Worm (Caenorhabditis elegans) whole organism, late embryonic: ENCODE data around the gene C33D3.5.

ENCODE experiments used
- ama-1 ChIP-seq: fragments of 150-350 bp; optimal IDR thresholded peaks from 2 replicates; lab custom pipeline; 2014
- ceh-6 ChIP-seq: fragments of 200-800 bp; sonication (Bioruptor generic); optimal IDR thresholded peaks from 2 replicates; lab custom pipeline; 2018; ENCODE audit warnings: mild to moderate bottlenecking, missing genetic modification characterization, missing compliant biosample characterization
- eyg-1 ChIP-seq: sonication (generic microtip); optimal IDR thresholded peaks from 2 replicates; lab custom pipeline; 2016; ENCODE audit warnings: missing genotype, missing genetic modification characterization, missing compliant biosample characterization
- lin-11 ChIP-seq: fragments of 200-800 bp; sonication (Bioruptor generic); optimal IDR thresholded peaks from 2 replicates; lab custom pipeline; 2018; ENCODE audit warnings: mild to moderate bottlenecking, missing genetic modification characterization, missing compliant biosample characterization
- nhr-11 ChIP-seq: fragments of 150-350 bp; optimal IDR thresholded peaks from 2 replicates; lab custom pipeline; 2014; ENCODE audit warnings: missing biosample characterization, missing genetic modification characterization
- pha-2 ChIP-seq: sonication (generic microtip); optimal IDR thresholded peaks from 2 replicates; lab custom pipeline; 2017; ENCODE audit warnings: mild to moderate bottlenecking, missing genetic modification characterization, missing compliant biosample characterization
- pqm-1 ChIP-seq: sonication (generic microtip); optimal IDR thresholded peaks from 2 replicates; lab custom pipeline; 2016; ENCODE audit warnings: missing genetic modification characterization, missing compliant biosample characterization
- ttx-3 ChIP-seq: sonication (generic microtip); optimal IDR thresholded peaks from 2 replicates; lab custom pipeline; 2016; ENCODE audit warnings: missing genetic modification reagents, missing genetic modification characterization, missing compliant biosample characterization
- unc-86 ChIP-seq: sonication (generic microtip); optimal IDR thresholded peaks from 2 replicates; lab custom pipeline; 2016; ENCODE audit warnings: missing genetic modification characterization, missing compliant biosample characterization
- zip-5 ChIP-seq: sonication (generic microtip); optimal IDR thresholded peaks from 2 replicates; lab custom pipeline; 2016; ENCODE audit warnings: missing genetic modification characterization, missing compliant biosample characterization

- TF ChIP-seq ama-1 (no peak), ttx-3 (no peak), ceh-6 (GFP tag; lab: Kevin White, UChicago) (no peak), nhr-11 (tag; lab: Kevin White, UChicago) (no peak), pqm-1 (tag; lab: Kevin White, UChicago) (no peak), pha-2 (tag; lab: Kevin White, UChicago) (no peak), lin-11 (no peak), zip-5 (no peak), eyg-1 (tag; lab: Kevin White, UChicago) (no peak), unc-86 (tag; lab: Kevin White, UChicago) (no peak)
Observed at ce11 chrX:10488763-10489162, 2.4 kb upstream of the C33D3.5 start, which contains the start of gene C33D3.4.
